Worm (Caenorhabditis elegans): ENCODE measurements around the gene bath-19.

DNA sequence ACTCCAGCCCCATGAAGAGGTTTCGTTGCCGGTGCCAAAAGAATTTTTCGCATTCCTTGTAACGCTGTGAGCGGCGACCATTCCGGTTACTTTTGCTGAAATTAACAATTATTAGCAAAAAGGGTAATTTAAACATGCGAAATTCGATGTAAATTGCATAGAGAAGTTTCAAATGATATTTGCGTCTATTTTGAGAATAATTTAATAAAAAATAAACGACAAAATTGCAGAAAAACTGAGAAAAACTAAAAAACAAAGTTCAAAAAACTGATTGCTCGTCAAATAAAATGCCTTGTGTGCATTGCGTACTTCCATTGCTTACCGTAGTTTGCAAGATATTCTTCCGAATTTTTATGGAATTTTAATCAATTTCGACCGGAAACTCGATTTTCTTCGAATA lies 6.3 kb upstream of the bath-19 start, which contains the start of gene bath-24:
- TF ChIP-seq ceh-9 (tag; optimal IDR thresholded peaks at IDR 0.05) (no peak), ama-1 (optimal IDR thresholded peaks at IDR 0.05) (no peak), ceh-19 (GFP tag; optimal IDR thresholded peaks at IDR 0.05) (no peak), sox-4 (tag; optimal IDR thresholded peaks at IDR 0.05) (no peak), fkh-10 (GFP tag; optimal IDR thresholded peaks at IDR 0.05) (no peak)
